Fruit fly (Drosophila melanogaster): ENCODE measurements around the gene primo-2.

Gene primo-2

dm6 chr3R:13660924-13661659 is 50.5 kb downstream of the primo-2 start, which contains the start of gene B52 (continued):
- TF ChIP-seq toy (GFP tag; IDR thresholded peaks at IDR 0.05) (no peak), CG30431 (GFP tag; optimal IDR thresholded peaks at IDR 0.05) (no peak), zf30C (GFP tag; optimal IDR thresholded peaks at IDR 0.05) (peak; percentile 20), ind (GFP tag; optimal IDR thresholded peaks at IDR 0.05) (peak; percentile 11), CG32767 (GFP tag; IDR thresholded peaks at IDR 0.05) (peak; percentile 94), CG3407 (GFP tag; optimal IDR thresholded peaks at IDR 0.05) (peak; percentile 50), Elba2 (GFP tag; optimal IDR thresholded peaks at IDR 0.05) (no peak), dan (GFP tag; IDR thresholded peaks at IDR 0.05) (no peak), pzg (GFP tag; optimal IDR thresholded peaks at IDR 0.05) (peak; percentile 57), Optix (GFP tag; IDR thresholded peaks at IDR 0.05) (0 out of 3 replicates have a peak, but pooled peaks have one; percentile 22), Tbp (GFP tag; optimal IDR thresholded peaks at IDR 0.05) (no peak), stc (GFP tag; IDR thresholded peaks at IDR 0.05) (peak; percentile 61; the same call in 1 of the 2 replicates), twi (tag; optimal IDR thresholded peaks at IDR 0.05) (no peak), Hr39 (optimal IDR thresholded peaks at IDR 0.05) (no peak), CG6272 (GFP tag; IDR thresholded peaks at IDR 0.05) (peak; percentile 49; the same call in 1 of the 2 replicates), MTF-1 (GFP tag; optimal IDR thresholded peaks at IDR 0.05; ENCODE audit: borderline replicate concordance) (peak; percentile 87), CG8089 (GFP tag; optimal IDR thresholded peaks at IDR 0.05) (peak; percentile 27), CG3838 (GFP tag; optimal IDR thresholded peaks at IDR 0.05) (no peak), kni (GFP tag; optimal IDR thresholded peaks at IDR 0.05) (peak; percentile 86), pb (GFP tag; optimal IDR thresholded peaks at IDR 0.05) (peak; percentile 85), gro (GFP tag; optimal IDR thresholded peaks at IDR 0.05) (peak; percentile 39), TFAM (GFP tag; optimal IDR thresholded peaks at IDR 0.05) (no peak), CG1233 (GFP tag; optimal IDR thresholded peaks at IDR 0.05) (peak; percentile 63), MESR4 (GFP tag; optimal IDR thresholded peaks at IDR 0.05) (peak; percentile 97), Rfx (GFP tag; IDR thresholded peaks at IDR 0.05) (peak; percentile 82), E2f1 (GFP tag; IDR thresholded peaks at IDR 0.05) (peak; percentile 84), CG1792 (GFP tag; optimal IDR thresholded peaks at IDR 0.05) (peak; percentile 24), Doc2 (GFP tag; IDR thresholded peaks at IDR 0.05) (no peak), H2.0 (GFP tag; IDR thresholded peaks at IDR 0.05) (no peak), Atf6 (GFP tag; IDR thresholded peaks at IDR 0.05) (peak; percentile 57), CG1529 (GFP tag; optimal IDR thresholded peaks at IDR 0.05) (peak; percentile 42), mirr (GFP tag; optimal IDR thresholded peaks at IDR 0.05) (peak; percentile 88), CG8478 (optimal IDR thresholded peaks at IDR 0.05) (no peak), CG3163 (GFP tag; optimal IDR thresholded peaks at IDR 0.05) (peak; percentile 20), gt (GFP tag; IDR thresholded peaks at IDR 0.05) (no peak), CG3995 (GFP tag; optimal IDR thresholded peaks at IDR 0.05) (peak; percentile 51), Antp (GFP tag; optimal IDR thresholded peaks at IDR 0.05) (peak; percentile 48), CG8359 (GFP tag; optimal IDR thresholded peaks at IDR 0.05; ENCODE audit: borderline replicate concordance) (peak; percentile 51), Six4 (GFP tag; optimal IDR thresholded peaks at IDR 0.05) (no peak), ham (GFP tag; IDR thresholded peaks at IDR 0.05) (peak; percentile 54; the same call in 1 of the 2 replicates), Fer2 (tag; optimal IDR thresholded peaks at IDR 0.05) (peak; percentile 17), CG11085 (GFP tag; IDR thresholded peaks at IDR 0.05) (peak; percentile 57; the same call in 1 of the 2 replicates), Ptx1 (GFP tag; IDR thresholded peaks at IDR 0.05) (peak; percentile 59), Oli (tag; optimal IDR thresholded peaks at IDR 0.05) (peak; percentile 10), gce (GFP tag; IDR thresholded peaks at IDR 0.05) (peak; percentile 70; the same call in 1 of the 3 replicates), zen2 (GFP tag; IDR thresholded peaks at IDR 0.05; ENCODE audit: partially characterized antibody) (no peak), CG10147 (GFP tag; optimal IDR thresholded peaks at IDR 0.05) (peak; percentile 42), CG17912 (GFP tag; optimal IDR thresholded peaks at IDR 0.05) (peak; percentile 71), Hey (tag; optimal IDR thresholded peaks at IDR 0.05) (peak; percentile 70), dpn (GFP tag; optimal IDR thresholded peaks at IDR 0.05) (peak; percentile 32 to 51), vfl (GFP tag; optimal IDR thresholded peaks at IDR 0.05) (peak; percentile 20)

Data from whole organism, embryonic.